Worm (Caenorhabditis elegans) whole organism, L4 larva: ENCODE data around the gene fbxb-74.
A peak's percentile ranks its signal among the peaks of the same experiment; 100 is the strongest.

Experiments used
- F10B5.3 ChIP-seq: sonication (generic microtip); optimal IDR thresholded peaks from 2 replicates; lab custom pipeline; 2016; ENCODE audit warnings: mild to moderate bottlenecking, missing genetic modification characterization, missing compliant biosample characterization
- F26F4.8 ChIP-seq: fragments of 200-800 bp; sonication (Bioruptor generic); conservative IDR thresholded peaks from 2 replicates; pipeline ENCODE4 v1.3.6; 2022; ENCODE audit warnings: missing genetic modification characterization, missing compliant biosample characterization
- F44E2.7 ChIP-seq: fragments of 200-800 bp; sonication (Bioruptor generic); IDR thresholded peaks from 2 replicates; pipeline ENCODE4 v2.1.2; 2022; ENCODE audit warnings: missing genetic modification characterization, missing compliant biosample characterization
- F49E8.2 ChIP-seq: sonication (generic microtip); optimal IDR thresholded peaks from 2 replicates; lab custom pipeline; 2016; ENCODE audit warnings: missing compliant biosample characterization, mild to moderate bottlenecking, missing genetic modification characterization, borderline replicate concordance
- R02D3.7 ChIP-seq: fragments of 150-350 bp; sonication (generic microtip); optimal IDR thresholded peaks from 3 replicates; lab custom pipeline; 2014; ENCODE audit warnings: missing biosample characterization, missing genetic modification characterization
- T26A8.4 ChIP-seq: fragments of 200-800 bp; sonication (Bioruptor generic); IDR thresholded peaks from 2 replicates; pipeline ENCODE4 v1.3.6; 2022; ENCODE audit warnings: missing genetic modification characterization, missing compliant biosample characterization
- ZK546.5 ChIP-seq, 2 experiments: sonication (generic microtip); optimal IDR thresholded peaks; 2 replicates each; lab custom pipeline; 2017; ENCODE audit warnings: missing biosample characterization in 2 of 2, missing genetic modification characterization in 2 of 2
- aha-1 ChIP-seq: fragments of 150-350 bp; peaks from one replicate; lab custom pipeline; 2014; ENCODE audit warnings: missing biosample characterization, missing genetic modification characterization
- aly-2 ChIP-seq: sonication (generic microtip); optimal IDR thresholded peaks from 2 replicates; lab custom pipeline; 2018; ENCODE audit warnings: missing biosample characterization, missing genetic modification characterization
- ceh-28 ChIP-seq: fragments of 150-350 bp; optimal IDR thresholded peaks from 2 replicates; lab custom pipeline; 2014; ENCODE audit warnings: missing biosample characterization, missing genetic modification reagents, missing genetic modification characterization
- ceh-44 ChIP-seq: fragments of 200-800 bp; sonication (Bioruptor generic); IDR thresholded peaks from 2 replicates; pipeline ENCODE4 v1.3.6; 2022; ENCODE audit warnings: missing genetic modification reagents, missing genetic modification characterization, missing compliant biosample characterization
- ceh-62 ChIP-seq: sonication (generic microtip); optimal IDR thresholded peaks from 2 replicates; lab custom pipeline; 2017; ENCODE audit warnings: missing biosample characterization, missing genetic modification characterization
- cey-2 ChIP-seq: sonication (generic microtip); optimal IDR thresholded peaks from 3 replicates; lab custom pipeline; 2017; ENCODE audit warnings: missing genetic modification characterization, mild to moderate bottlenecking, missing compliant biosample characterization, antibody characterized with exemption, borderline replicate concordance; ENCODE audit not compliant: insufficient read depth
- ctbp-1 ChIP-seq: fragments of 200-800 bp; sonication (Bioruptor generic); IDR thresholded peaks from 2 replicates; pipeline ENCODE4 v1.3.6; 2022; ENCODE audit warnings: missing genetic modification reagents, missing genetic modification characterization, missing compliant biosample characterization
- daf-16 ChIP-seq, 3 experiments: sonication (generic microtip); optimal IDR thresholded peaks; 2 replicates each; lab custom pipeline; 2016 to 2017; ENCODE audit warnings: missing genetic modification characterization in 3 of 3, missing genetic modification reagents in 3 of 3, mild to moderate bottlenecking in 2 of 3, missing compliant biosample characterization in 2 of 3, missing biosample characterization in 1 of 3, moderate library complexity in 1 of 3
- daf-19 ChIP-seq: fragments of 200-800 bp; sonication (Bioruptor generic); conservative IDR thresholded peaks from 2 replicates; pipeline ENCODE4 v1.3.6; 2022; ENCODE audit warnings: missing genetic modification characterization, missing compliant biosample characterization
- dmd-6 ChIP-seq: fragments of 200-800 bp; sonication (Bioruptor generic); IDR thresholded peaks from 2 replicates; pipeline ENCODE4 v1.3.6; 2022; ENCODE audit warnings: missing genetic modification reagents, missing genetic modification characterization, missing compliant biosample characterization
- dpl-1 ChIP-seq: fragments of 150-350 bp; optimal IDR thresholded peaks from 2 replicates; lab custom pipeline; 2014; ENCODE audit warnings: missing biosample characterization, missing genetic modification reagents, missing genetic modification characterization
- duxl-1 ChIP-seq: sonication (generic microtip); optimal IDR thresholded peaks from 2 replicates; lab custom pipeline; 2016; ENCODE audit warnings: mild to moderate bottlenecking, missing genetic modification characterization, moderate library complexity, missing compliant biosample characterization; ENCODE audit not compliant: poor library complexity
- dve-1 ChIP-seq: sonication (generic microtip); optimal IDR thresholded peaks from 2 replicates; lab custom pipeline; 2017; ENCODE audit warnings: antibody characterized with exemption, mild to moderate bottlenecking, missing genetic modification characterization, missing compliant biosample characterization; ENCODE audit not compliant: insufficient read depth
- fkh-10 ChIP-seq: fragments of 150-350 bp; optimal IDR thresholded peaks from 2 replicates; lab custom pipeline; 2014; ENCODE audit warnings: missing biosample characterization, missing genetic modification reagents, missing genetic modification characterization
- gei-8 ChIP-seq: fragments of 200-800 bp; sonication (Bioruptor generic); optimal IDR thresholded peaks from 2 replicates; lab custom pipeline; 2018; ENCODE audit warnings: mild to moderate bottlenecking, missing genetic modification characterization, missing compliant biosample characterization
- hif-1 ChIP-seq, 2 experiments: sonication (generic microtip); optimal IDR thresholded peaks; 2 replicates each; lab custom pipeline; 2016 to 2017; ENCODE audit warnings: missing compliant biosample characterization in 2 of 2, missing genetic modification characterization in 2 of 2, missing genetic modification reagents in 2 of 2, missing genotype in 2 of 2, mild to moderate bottlenecking in 1 of 2
- hlh-11 ChIP-seq: fragments of 200-800 bp; sonication (Bioruptor generic); optimal IDR thresholded peaks from 2 replicates; lab custom pipeline; 2018; ENCODE audit warnings: mild to moderate bottlenecking, missing genetic modification characterization, missing compliant biosample characterization
- hmg-1.1 ChIP-seq: fragments of 200-800 bp; sonication (Bioruptor generic); IDR thresholded peaks from 2 replicates; pipeline ENCODE4 v1.3.6; 2022; ENCODE audit warnings: missing genetic modification reagents, missing genetic modification characterization, missing compliant biosample characterization
- jun-1 ChIP-seq: fragments of 150-350 bp; optimal IDR thresholded peaks from 2 replicates; lab custom pipeline; 2014; ENCODE audit warnings: missing biosample characterization, missing genetic modification reagents, missing genetic modification characterization
- lin-39 ChIP-seq: fragments of 150-350 bp; optimal IDR thresholded peaks from 2 replicates; lab custom pipeline; 2014; ENCODE audit warnings: missing biosample characterization, missing genetic modification reagents, missing genetic modification characterization
- lir-3 ChIP-seq: sonication (generic microtip); optimal IDR thresholded peaks from 2 replicates; lab custom pipeline; 2016; ENCODE audit warnings: mild to moderate bottlenecking, missing genetic modification characterization, missing compliant biosample characterization
- madf-5 ChIP-seq, 2 experiments: fragments of 200-800 bp; sonication (Bioruptor generic); IDR thresholded peaks; 2 replicates each; pipeline ENCODE4 v1.3.6; 2022; ENCODE audit warnings: missing compliant biosample characterization in 2 of 2, missing genetic modification characterization in 2 of 2
- madf-9 ChIP-seq: fragments of 200-800 bp; sonication (Bioruptor generic); conservative IDR thresholded peaks from 2 replicates; pipeline ENCODE4 v1.3.6; 2022; ENCODE audit warnings: missing genetic modification reagents, missing genetic modification characterization, missing compliant biosample characterization
- mep-1 ChIP-seq: fragments of 150-350 bp; sonication (generic microtip); optimal IDR thresholded peaks from 3 replicates; lab custom pipeline; 2014; ENCODE audit warnings: missing biosample characterization, missing genetic modification characterization
- nhr-102 ChIP-seq: sonication (generic microtip); optimal IDR thresholded peaks from 2 replicates; lab custom pipeline; 2016; ENCODE audit warnings: mild to moderate bottlenecking, missing genetic modification characterization, moderate library complexity, missing compliant biosample characterization
- nhr-111 ChIP-seq: fragments of 200-800 bp; sonication (Bioruptor generic); optimal IDR thresholded peaks from 2 replicates; lab custom pipeline; 2018; ENCODE audit warnings: mild to moderate bottlenecking, missing genetic modification characterization, missing compliant biosample characterization
- nhr-42 ChIP-seq: fragments of 200-800 bp; sonication (Bioruptor generic); IDR thresholded peaks from 2 replicates; pipeline ENCODE4 v1.3.6; 2022; ENCODE audit warnings: missing genetic modification characterization, missing compliant biosample characterization
- nhr-48 ChIP-seq: sonication (generic microtip); optimal IDR thresholded peaks from 2 replicates; lab custom pipeline; 2016; ENCODE audit warnings: mild to moderate bottlenecking, missing genetic modification characterization, missing compliant biosample characterization
- nhr-6 ChIP-seq: fragments of 150-350 bp; optimal IDR thresholded peaks from 2 replicates; lab custom pipeline; 2014; ENCODE audit warnings: missing biosample characterization, missing genetic modification characterization
- nhr-76 ChIP-seq: fragments of 150-350 bp; optimal IDR thresholded peaks from 2 replicates; lab custom pipeline; 2014; ENCODE audit warnings: missing biosample characterization, missing genetic modification characterization
- pha-4 ChIP-seq, 2 experiments: fragments of 150-350 bp in 1 of 2; fragments of 200-800 bp in 1 of 2; sonication (Bioruptor generic) in 1 of 2; IDR thresholded peaks in 1 of 2; optimal IDR thresholded peaks in 1 of 2; 2 replicates each; pipeline versions ENCODE4 v1.3.6 to Lab custom; 2014 to 2022; ENCODE audit warnings: missing genetic modification characterization in 2 of 2, missing genetic modification reagents in 2 of 2, missing biosample characterization in 1 of 2, missing compliant biosample characterization in 1 of 2
- rbr-2 ChIP-seq: sonication (generic microtip); optimal IDR thresholded peaks from 2 replicates; lab custom pipeline; 2016; ENCODE audit warnings: missing genotype, missing genetic modification characterization, missing compliant biosample characterization
- set-16 ChIP-seq: fragments of 200-800 bp; sonication (Bioruptor generic); IDR thresholded peaks from 2 replicates; pipeline ENCODE4 v1.3.6; 2022; ENCODE audit warnings: missing genetic modification reagents, missing genetic modification characterization, missing compliant biosample characterization
- skn-1 ChIP-seq: fragments of 150-350 bp; optimal IDR thresholded peaks from 2 replicates; lab custom pipeline; 2014; ENCODE audit warnings: missing biosample characterization, missing genetic modification characterization
- snpc-1.2 ChIP-seq: fragments of 200-800 bp; sonication (Bioruptor generic); IDR thresholded peaks from 2 replicates; pipeline ENCODE4 v1.3.6; 2022; ENCODE audit warnings: missing genetic modification reagents, missing genetic modification characterization, missing compliant biosample characterization
- tag-97 ChIP-seq: fragments of 200-800 bp; sonication (Bioruptor generic); IDR thresholded peaks from 2 replicates; pipeline ENCODE4 v1.3.6; 2022; ENCODE audit warnings: missing genetic modification characterization, missing compliant biosample characterization
- unc-39 ChIP-seq: sonication (generic microtip); optimal IDR thresholded peaks from 2 replicates; lab custom pipeline; 2017; ENCODE audit warnings: missing biosample characterization, missing genetic modification characterization
- unc-62 ChIP-seq, 3 experiments: fragments of 150-350 bp in 1 of 3; sonication (generic microtip); optimal IDR thresholded peaks in 2 of 3; peaks in 1 of 3; 1 replicate in 1 of 3; 2 replicates in 2 of 3; lab custom pipeline; 2014 to 2017; ENCODE audit warnings: missing biosample characterization in 3 of 3, missing genetic modification characterization in 3 of 3, missing genetic modification reagents in 3 of 3, missing genotype in 1 of 3
- zag-1 ChIP-seq: fragments of 150-350 bp; optimal IDR thresholded peaks from 2 replicates; lab custom pipeline; 2014; ENCODE audit warnings: missing biosample characterization, missing genetic modification characterization
- zfp-3 ChIP-seq: fragments of 200-800 bp; sonication (Bioruptor generic); conservative IDR thresholded peaks from 2 replicates; pipeline ENCODE4 v1.3.6; 2022; ENCODE audit warnings: missing genetic modification reagents, missing genetic modification characterization, missing compliant biosample characterization
- zip-2 ChIP-seq: fragments of 150-350 bp; optimal IDR thresholded peaks from 2 replicates; lab custom pipeline; 2014; ENCODE audit warnings: missing biosample characterization, missing genetic modification characterization
- ztf-11 ChIP-seq: fragments of 150-350 bp; optimal IDR thresholded peaks from 2 replicates; lab custom pipeline; 2014; ENCODE audit warnings: missing biosample characterization, missing genetic modification characterization
- ztf-7 ChIP-seq: fragments of 150-350 bp; optimal IDR thresholded peaks from 2 replicates; lab custom pipeline; 2014; ENCODE audit warnings: missing biosample characterization, missing genetic modification characterization

The fbxb-74 gene

DNA sequence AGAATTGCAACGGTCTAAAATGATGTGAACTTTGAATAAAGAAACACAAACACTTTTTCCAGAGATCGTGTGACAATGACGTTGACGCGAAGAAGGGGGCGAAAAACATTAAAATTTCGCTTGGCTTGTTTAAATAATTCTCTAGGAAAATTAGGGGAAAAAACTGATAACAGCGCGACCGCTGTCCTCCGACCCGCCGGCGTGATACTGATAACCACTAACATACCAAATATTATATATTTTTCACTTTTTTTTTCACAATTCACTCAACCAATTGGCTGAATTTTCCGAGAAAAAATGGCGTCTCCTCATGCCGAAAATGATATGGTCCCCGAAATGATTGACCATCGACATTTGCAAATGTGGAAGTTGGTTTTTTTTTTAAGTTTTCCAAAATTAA is 10.8 kb upstream of the fbxb-74 start:
- no peak for TF ChIP-seq madf-5 (GFP tag; IDR thresholded peaks at IDR 0.05; lab: Robert Waterston, UW)
- TF ChIP-seq hlh-11 (tag; lab: Kevin White, UChicago), result peak; percentile 68
- TF ChIP-seq dmd-6 (GFP tag; lab: Robert Waterston, UW), result peak; percentile 56; the same call in 1 of the 2 replicates
- no peak for TF ChIP-seq rbr-2
- TF ChIP-seq zag-1 (tag; lab: Kevin White, UChicago), result no peak
- no peak for TF ChIP-seq dpl-1 (GFP tag; lab: Kevin White, UChicago)
- no peak for TF ChIP-seq F10B5.3 (tag; lab: Kevin White, UChicago)
- TF ChIP-seq ctbp-1 (GFP tag; lab: Robert Waterston, UW), result no peak
- TF ChIP-seq unc-62 (GFP tag; optimal IDR thresholded peaks at IDR 0.05 in 1 of 2; lab: Kevin White, UChicago), result no peak
- TF ChIP-seq unc-62 (tag; optimal IDR thresholded peaks at IDR 0.05; lab: Kevin White, UChicago), result no peak
- no peak for TF ChIP-seq daf-19 (GFP tag; lab: Robert Waterston, UW)
- TF ChIP-seq T26A8.4, result peak; percentile 53
- TF ChIP-seq cey-2 (tag; lab: Kevin White, UChicago), result no peak
- TF ChIP-seq hmg-1.1 (GFP tag; lab: Robert Waterston, UW), result no peak
- peak; percentile 25 for TF ChIP-seq aha-1 (tag; lab: Kevin White, UChicago)
- TF ChIP-seq F26F4.8 (GFP tag; lab: Robert Waterston, UW), result no peak
- TF ChIP-seq madf-9, result no peak
- TF ChIP-seq daf-16 (GFP tag; optimal IDR thresholded peaks at IDR 0.05; lab: Kevin White, UChicago), result peak in 1 of 2 experiments; percentile 53
- TF ChIP-seq daf-16 (tag; optimal IDR thresholded peaks at IDR 0.05; lab: Kevin White, UChicago), result peak; percentile 64
- no peak for TF ChIP-seq ceh-28 (tag; lab: Kevin White, UChicago)
- no peak for TF ChIP-seq nhr-76 (tag; lab: Kevin White, UChicago)
- no peak for TF ChIP-seq aly-2
- TF ChIP-seq lin-39 (tag; lab: Kevin White, UChicago), result no peak
- no peak; the same call in 1 of the 2 replicates for TF ChIP-seq pha-4 (GFP tag; IDR thresholded peaks at IDR 0.05; lab: Robert Waterston, UW)
- TF ChIP-seq pha-4 (tag; optimal IDR thresholded peaks at IDR 0.05; lab: Kevin White, UChicago), result no peak
- TF ChIP-seq ZK546.5 (tag; optimal IDR thresholded peaks at IDR 0.05; lab: Kevin White, UChicago), result no peak
- no peak for TF ChIP-seq tag-97 (GFP tag; lab: Robert Waterston, UW)
- no peak; the same call in 1 of the 2 replicates for TF ChIP-seq zfp-3 (GFP tag; lab: Robert Waterston, UW)
- no peak for TF ChIP-seq ceh-44 (GFP tag; lab: Robert Waterston, UW)
- no peak for TF ChIP-seq nhr-111
- no peak for TF ChIP-seq ztf-7 (tag; lab: Kevin White, UChicago)
- TF ChIP-seq ztf-11 (tag; lab: Kevin White, UChicago), result no peak
- TF ChIP-seq mep-1 (tag; lab: Kevin White, UChicago), result peak; percentile 30
- TF ChIP-seq skn-1 (tag; lab: Kevin White, UChicago), result no peak
- no peak for TF ChIP-seq fkh-10
- TF ChIP-seq gei-8 (GFP tag; lab: Kevin White, UChicago), result peak; percentile 30
- no peak for TF ChIP-seq duxl-1
- TF ChIP-seq F49E8.2, result peak; percentile 19
- no peak for TF ChIP-seq unc-39 (tag; lab: Kevin White, UChicago)
- no peak for TF ChIP-seq lir-3
- no peak for TF ChIP-seq zip-2 (tag; lab: Kevin White, UChicago)
- TF ChIP-seq snpc-1.2, result peak; percentile 27; the same call in 1 of the 2 replicates
- no peak for TF ChIP-seq R02D3.7 (tag; lab: Kevin White, UChicago)
- peak; percentile 47 for TF ChIP-seq nhr-102 (tag; lab: Kevin White, UChicago)
- TF ChIP-seq ceh-62, result no peak
- TF ChIP-seq F44E2.7 (GFP tag; lab: Robert Waterston, UW), result no peak
- no peak for TF ChIP-seq jun-1
- peak; percentile 61 for TF ChIP-seq dve-1
- TF ChIP-seq nhr-42 (GFP tag; lab: Robert Waterston, UW), result no peak
- no peak for TF ChIP-seq set-16 (GFP tag; lab: Robert Waterston, UW)
- TF ChIP-seq nhr-6 (tag; lab: Kevin White, UChicago), result no peak
- TF ChIP-seq nhr-48, result peak; percentile 3
- no peak for TF ChIP-seq hif-1 (tag; optimal IDR thresholded peaks at IDR 0.05; lab: Kevin White, UChicago)
